Fruit fly (Drosophila melanogaster) whole organism, prepupa: ENCODE results near the gene Tbca.

Source experiments
- CG11762 ChIP-seq: fragments of 200-800 bp; sonication (Bioruptor generic); optimal IDR thresholded peaks from 3 replicates; lab custom pipeline; 2016; ENCODE audit warnings: missing biosample characterization, missing genetic modification characterization; ENCODE audit not compliant: insufficient read depth
- CG11902 ChIP-seq: fragments of 200-800 bp; sonication (Bioruptor generic); optimal IDR thresholded peaks from 3 replicates; lab custom pipeline; 2016; ENCODE audit warnings: missing biosample characterization, missing genetic modification characterization
- CG16779 ChIP-seq: fragments of 200-800 bp; sonication (Bioruptor generic); optimal IDR thresholded peaks from 3 replicates; lab custom pipeline; 2017; ENCODE audit warnings: missing biosample characterization, mild to moderate bottlenecking, missing genetic modification characterization
- CG34406 ChIP-seq: fragments of 200-800 bp; sonication (Bioruptor generic); optimal IDR thresholded peaks from 3 replicates; lab custom pipeline; 2016; ENCODE audit warnings: missing biosample characterization, missing genetic modification characterization
- CG3919 ChIP-seq: fragments of 200-800 bp; sonication (Bioruptor generic); optimal IDR thresholded peaks from 3 replicates; lab custom pipeline; 2016; ENCODE audit warnings: missing biosample characterization, missing genetic modification characterization
- CG6163 ChIP-seq: fragments of 200-800 bp; sonication (Bioruptor generic); IDR thresholded peaks from 3 replicates; pipeline ENCODE4 v1.3.6; 2022; ENCODE audit warnings: missing biosample characterization, missing genetic modification characterization
- CG6792 ChIP-seq: fragments of 200-800 bp; sonication (Bioruptor generic); optimal IDR thresholded peaks from 3 replicates; lab custom pipeline; 2016; ENCODE audit warnings: missing biosample characterization, missing genetic modification characterization
- CG6854 ChIP-seq: fragments of 200-800 bp; sonication (Bioruptor generic); optimal IDR thresholded peaks from 2 replicates; lab custom pipeline; 2017; ENCODE audit warnings: missing biosample characterization, mild to moderate bottlenecking, missing genetic modification characterization
- CG8119 ChIP-seq: fragments of 200-800 bp; sonication (Bioruptor generic); IDR thresholded peaks from 3 replicates; pipeline ENCODE4 v1.3.6; 2022; ENCODE audit warnings: missing biosample characterization, missing genetic modification characterization
- CG8319 ChIP-seq: fragments of 200-800 bp; sonication (Bioruptor generic); optimal IDR thresholded peaks from 3 replicates; lab custom pipeline; 2016; ENCODE audit warnings: missing biosample characterization, missing genetic modification characterization
- CG8632 ChIP-seq: fragments of 200-800 bp; sonication (Bioruptor generic); optimal IDR thresholded peaks from 3 replicates; lab custom pipeline; 2016; ENCODE audit warnings: missing biosample characterization, missing genetic modification characterization
- CG9139 ChIP-seq: fragments of 200-800 bp; sonication (Bioruptor generic); optimal IDR thresholded peaks from 3 replicates; lab custom pipeline; 2017; ENCODE audit warnings: missing biosample characterization, mild to moderate bottlenecking, missing genetic modification characterization
- Eip78C ChIP-seq: fragments of 200-800 bp; sonication (Bioruptor generic); peaks from one replicate; lab custom pipeline; 2016; ENCODE audit warnings: missing biosample characterization, missing genetic modification characterization
- Eip93F ChIP-seq: fragments of 200-800 bp; sonication (Bioruptor generic); optimal IDR thresholded peaks from 2 replicates; lab custom pipeline; 2016; ENCODE audit warnings: missing biosample characterization, mild to moderate bottlenecking, missing genetic modification characterization
- Hr38 ChIP-seq: sonication (Bioruptor generic); optimal IDR thresholded peaks from 2 replicates; lab custom pipeline; 2016; ENCODE audit warnings: missing biosample characterization, missing genetic modification characterization
- Hr39 ChIP-seq: fragments of 200-800 bp; sonication (Bioruptor generic); optimal IDR thresholded peaks from 2 replicates; lab custom pipeline; 2016; ENCODE audit warnings: missing biosample characterization, missing genetic modification characterization
- Hr4 ChIP-seq: fragments of 200-800 bp; sonication (Bioruptor generic); optimal IDR thresholded peaks from 3 replicates; lab custom pipeline; 2016; ENCODE audit warnings: missing biosample characterization, missing genetic modification characterization
- Lpt ChIP-seq: fragments of 200-800 bp; sonication (Bioruptor generic); optimal IDR thresholded peaks from 3 replicates; lab custom pipeline; 2016; ENCODE audit warnings: missing biosample characterization, missing genetic modification characterization
- Met ChIP-seq: fragments of 200-800 bp; sonication (Bioruptor generic); optimal IDR thresholded peaks from 3 replicates; lab custom pipeline; 2016; ENCODE audit warnings: missing biosample characterization, missing genetic modification characterization
- OdsH ChIP-seq: fragments of 200-800 bp; sonication (Bioruptor generic); optimal IDR thresholded peaks from 3 replicates; lab custom pipeline; 2016; ENCODE audit warnings: missing biosample characterization, missing genetic modification characterization
- Sox14 ChIP-seq: fragments of 200-800 bp; sonication (Bioruptor generic); optimal IDR thresholded peaks from 3 replicates; lab custom pipeline; 2016; ENCODE audit warnings: missing biosample characterization, missing genetic modification characterization
- Sox15 ChIP-seq: fragments of 200-800 bp; sonication (Bioruptor generic); optimal IDR thresholded peaks from 3 replicates; lab custom pipeline; 2016; ENCODE audit warnings: missing biosample characterization, missing genetic modification characterization
- achi ChIP-seq: fragments of 200-800 bp; sonication (Bioruptor generic); optimal IDR thresholded peaks from 3 replicates; lab custom pipeline; 2016; ENCODE audit warnings: missing biosample characterization, missing genetic modification characterization
- dsx ChIP-seq: fragments of 200-800 bp; optimal IDR thresholded peaks from 3 replicates; lab custom pipeline; 2019; ENCODE audit warnings: missing biosample characterization, mild to moderate bottlenecking, missing genetic modification characterization, moderate library complexity; ENCODE audit not compliant: poor library complexity, severe bottlenecking
- eg ChIP-seq: fragments of 200-800 bp; sonication (Bioruptor generic); IDR thresholded peaks from 3 replicates; pipeline ENCODE4 v1.3.6; 2022; ENCODE audit warnings: missing biosample characterization, missing genetic modification characterization
- fd59A ChIP-seq: fragments of 200-800 bp; sonication (Bioruptor generic); optimal IDR thresholded peaks from 2 replicates; lab custom pipeline; 2017; ENCODE audit warnings: missing biosample characterization, mild to moderate bottlenecking, missing genetic modification characterization, missing genetic modification reagents
- fd85E ChIP-seq: fragments of 200-800 bp; sonication (Bioruptor generic); optimal IDR thresholded peaks from 3 replicates; lab custom pipeline; 2016; ENCODE audit warnings: missing biosample characterization, missing genetic modification characterization
- fkh ChIP-seq: fragments of 200-800 bp; sonication (Bioruptor generic); optimal IDR thresholded peaks from 3 replicates; lab custom pipeline; 2017; ENCODE audit warnings: missing biosample characterization, mild to moderate bottlenecking, missing genetic modification characterization, moderate library complexity
- pdm3 ChIP-seq: fragments of 200-800 bp; sonication (Bioruptor generic); optimal IDR thresholded peaks from 3 replicates; lab custom pipeline; 2016; ENCODE audit warnings: missing biosample characterization, missing genetic modification characterization
- svp ChIP-seq: fragments of 200-800 bp; sonication (Bioruptor generic); peaks from one replicate; lab custom pipeline; 2016; ENCODE audit warnings: missing biosample characterization, missing genetic modification characterization
- topi ChIP-seq: fragments of 200-800 bp; sonication (Bioruptor generic); optimal IDR thresholded peaks from 3 replicates; lab custom pipeline; 2016; ENCODE audit warnings: missing biosample characterization, missing genetic modification characterization
- vri ChIP-seq: fragments of 200-800 bp; sonication (Bioruptor generic); optimal IDR thresholded peaks from 3 replicates; lab custom pipeline; 2016; ENCODE audit warnings: missing biosample characterization, mild to moderate bottlenecking, missing genetic modification characterization

Gene Tbca

dm6 chr3R:31748093-31748996, 5.1 kb downstream of the Tbca start (continued):
- TF ChIP-seq fd85E (no peak), CG16779 (peak; percentile 75), Hr4 (GFP tag; lab: Kevin White, UChicago) (no peak), Hr39 (GFP tag; lab: Kevin White, UChicago) (no peak), dsx (peak; percentile 83), CG3919 (peak; percentile 33), CG11762 (GFP tag; lab: Kevin White, UChicago) (no peak), Sox14 (GFP tag; lab: Kevin White, UChicago) (peak; percentile 54), CG6792 (GFP tag; lab: Kevin White, UChicago) (peak; percentile 1), pdm3 (GFP tag; lab: Kevin White, UChicago) (no peak), CG8632 (GFP tag; lab: Kevin White, UChicago) (peak; percentile 5), Eip78C (GFP tag; lab: Kevin White, UChicago) (peak; percentile 72), CG6854 (GFP tag; lab: Kevin White, UChicago) (peak; percentile 80), topi (GFP tag; lab: Kevin White, UChicago) (no peak)
- TF ChIP-seq, all 60 proteins: peak for 27

dm6 chr3R:31754605-31755004, 11.3 kb downstream of the Tbca start, which contains the start of gene salt:
salt (minus strand) TSS chr3R:31754705.
- TF ChIP-seq achi (GFP tag; lab: Kevin White, UChicago), result no peak
- no peak for TF ChIP-seq CG8119 (GFP tag; lab: Robert Waterston, UW)
- no peak for TF ChIP-seq CG11902 (GFP tag; lab: Kevin White, UChicago)
- no peak for TF ChIP-seq Lpt (GFP tag; lab: Kevin White, UChicago)
- no peak for TF ChIP-seq fd59A (GFP tag; lab: Kevin White, UChicago)
- TF ChIP-seq CG9139 (GFP tag; lab: Kevin White, UChicago), result no peak
- TF ChIP-seq Hr38 (GFP tag; lab: Kevin White, UChicago), result no peak
- no peak for TF ChIP-seq CG6792 (GFP tag; lab: Kevin White, UChicago)
- no peak for TF ChIP-seq OdsH
- TF ChIP-seq fkh (GFP tag; lab: Kevin White, UChicago), result no peak
- TF ChIP-seq Sox15, result no peak
- TF ChIP-seq Hr4 (GFP tag; lab: Kevin White, UChicago), result no peak
- TF ChIP-seq CG34406 (GFP tag; lab: Kevin White, UChicago), result no peak
- no peak for TF ChIP-seq Met
- no peak for TF ChIP-seq CG6163
- no peak for TF ChIP-seq Eip93F
- no peak for TF ChIP-seq CG8319 (GFP tag; lab: Kevin White, UChicago)

dm6 chr3R:31758587-31759167, 15.4 kb downstream of the Tbca start, which contains the start of gene CG2187:
CG2187 (minus strand) TSS chr3R:31758637.
- TF ChIP-seq eg (GFP tag; lab: Robert Waterston, UW) (no peak), fkh (GFP tag; lab: Kevin White, UChicago) (peak; percentile 87), svp (peak; percentile 71)

dm6 chr3R:31761529-31762009, 18.3 kb downstream of the Tbca start, which contains the start of gene Smvt:
Smvt (minus strand) TSS chr3R:31761579.
- TF ChIP-seq vri (GFP tag; lab: Kevin White, UChicago), result peak; percentile 49
- peak; percentile 7 for TF ChIP-seq fkh (GFP tag; lab: Kevin White, UChicago)
- TF ChIP-seq OdsH, result no peak
- TF ChIP-seq, all 60 proteins: peak for 2
